Worm (Caenorhabditis elegans) whole organism, early embryonic: Measurements from ENCODE around the gene phy-4.
A peak's percentile ranks its signal among the peaks of the same experiment; 100 is the strongest.

Source experiments
- B0310.2 ChIP-seq: sonication (generic microtip); optimal IDR thresholded peaks from 2 replicates; lab custom pipeline; 2016; ENCODE audit warnings: mild to moderate bottlenecking, missing genetic modification characterization, missing compliant biosample characterization
- F13C5.2 ChIP-seq: sonication (generic microtip); optimal IDR thresholded peaks from 2 replicates; lab custom pipeline; 2017; ENCODE audit warnings: mild to moderate bottlenecking, missing genetic modification characterization, inconsistent platforms, missing compliant biosample characterization
- aly-1 ChIP-seq: sonication (generic microtip); optimal IDR thresholded peaks from 2 replicates; lab custom pipeline; 2016; ENCODE audit warnings: missing genetic modification characterization, missing compliant biosample characterization
- ama-1 ChIP-seq: fragments of 150-350 bp; optimal IDR thresholded peaks from 2 replicates; lab custom pipeline; 2014
- ceh-13 ChIP-seq: fragments of 200-800 bp; sonication (Bioruptor generic); optimal IDR thresholded peaks from 2 replicates; lab custom pipeline; 2018; ENCODE audit warnings: mild to moderate bottlenecking, missing genetic modification characterization, missing compliant biosample characterization
- ceh-36 ChIP-seq: sonication (generic microtip); optimal IDR thresholded peaks from 2 replicates; lab custom pipeline; 2016; ENCODE audit warnings: missing genetic modification characterization, inconsistent platforms, missing compliant biosample characterization
- ets-7 ChIP-seq: sonication (generic microtip); optimal IDR thresholded peaks from 2 replicates; lab custom pipeline; 2016; ENCODE audit warnings: missing genotype, missing genetic modification characterization, missing compliant biosample characterization
- flt-1 ChIP-seq: fragments of 200-800 bp; sonication (Bioruptor generic); IDR thresholded peaks from 2 replicates; pipeline ENCODE4 v1.3.6; 2022; ENCODE audit warnings: missing genetic modification characterization, missing compliant biosample characterization
- hmbx-1 ChIP-seq: sonication (generic microtip); optimal IDR thresholded peaks from 2 replicates; lab custom pipeline; 2016; ENCODE audit warnings: mild to moderate bottlenecking, missing genetic modification characterization, missing compliant biosample characterization
- hmg-4 ChIP-seq: fragments of 200-800 bp; sonication (Bioruptor generic); optimal IDR thresholded peaks from 2 replicates; lab custom pipeline; 2018; ENCODE audit warnings: mild to moderate bottlenecking, missing genetic modification characterization, missing compliant biosample characterization
- hnd-1 ChIP-seq: sonication (generic microtip); optimal IDR thresholded peaks from 2 replicates; lab custom pipeline; 2016; ENCODE audit warnings: missing genetic modification characterization, missing compliant biosample characterization
- pes-1 ChIP-seq: fragments of 200-800 bp; sonication (Bioruptor generic); IDR thresholded peaks from 2 replicates; pipeline ENCODE4 v1.3.6; 2022; ENCODE audit warnings: missing genetic modification reagents, missing genetic modification characterization, missing compliant biosample characterization
- scrt-1 ChIP-seq: fragments of 200-800 bp; sonication (Bioruptor generic); IDR thresholded peaks from 2 replicates; pipeline ENCODE4 v1.3.6; 2022; ENCODE audit warnings: missing genetic modification characterization, missing compliant biosample characterization
- sea-1 ChIP-seq: fragments of 200-800 bp; sonication (Bioruptor generic); conservative IDR thresholded peaks from 2 replicates; pipeline ENCODE4 v1.3.6; 2022; ENCODE audit warnings: missing genetic modification characterization, missing compliant biosample characterization
- tbx-11 ChIP-seq: fragments of 200-800 bp; sonication (Bioruptor generic); IDR thresholded peaks from 2 replicates; pipeline ENCODE4 v1.3.6; 2022; ENCODE audit warnings: missing genetic modification characterization, missing compliant biosample characterization
- tbx-37 ChIP-seq: fragments of 200-800 bp; sonication (Bioruptor generic); conservative IDR thresholded peaks from 2 replicates; pipeline ENCODE4 v1.3.6; 2022; ENCODE audit warnings: missing genetic modification reagents, missing genetic modification characterization, missing compliant biosample characterization
- tra-4 ChIP-seq: sonication (generic microtip); optimal IDR thresholded peaks from 2 replicates; lab custom pipeline; 2017; ENCODE audit warnings: missing genetic modification characterization, missing compliant biosample characterization

The phy-4 gene

DNA sequence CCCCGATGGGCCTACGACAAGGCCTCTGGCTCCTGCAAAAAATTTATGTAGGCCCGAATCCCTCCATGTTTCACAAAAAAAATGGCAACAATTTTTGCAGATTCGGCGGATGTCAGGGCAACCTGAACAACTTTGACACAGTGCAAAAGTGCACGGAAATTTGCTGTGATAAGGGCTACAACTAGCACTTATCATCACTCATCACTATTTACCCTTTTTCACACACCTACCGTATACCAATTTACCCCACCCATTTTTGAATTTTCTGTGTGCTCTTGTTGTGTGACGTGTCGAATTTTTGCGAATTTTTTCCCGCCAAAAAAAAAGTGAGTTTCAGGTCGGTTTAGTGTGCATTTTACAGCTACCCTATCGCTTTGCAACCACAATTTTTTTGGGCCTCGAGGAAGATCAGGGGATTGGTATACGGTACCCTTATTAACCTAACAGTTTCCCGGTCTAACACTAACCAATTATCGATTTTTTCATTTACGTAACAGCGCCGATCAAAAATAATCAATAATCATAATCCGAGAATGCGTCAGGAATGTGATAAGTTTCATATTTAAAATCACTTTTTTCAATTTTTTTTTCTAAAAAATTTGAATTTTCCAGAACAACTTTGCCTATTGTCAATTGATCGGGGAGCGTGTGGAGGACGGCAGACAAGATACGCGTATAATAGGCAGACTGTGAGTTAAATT lies 5.2 kb upstream of the phy-4 start:
- TF ChIP-seq ets-7 (tag; lab: Kevin White, UChicago) (no peak), tra-4 (no peak), B0310.2 (tag; lab: Kevin White, UChicago) (no peak), hmg-4 (GFP tag; lab: Kevin White, UChicago) (no peak), flt-1 (GFP tag; lab: Robert Waterston, UW) (no peak), hmbx-1 (no peak), tbx-37 (GFP tag; lab: Robert Waterston, UW) (no peak), tbx-11 (GFP tag; lab: Robert Waterston, UW) (no peak), hnd-1 (no peak), ceh-13 (GFP tag; lab: Kevin White, UChicago) (no peak)

ce11 chrV:19517611-19518360 lies 4.3 kb upstream of the phy-4 start:
- TF ChIP-seq ceh-36 (tag; lab: Kevin White, UChicago) = peak; percentile 82

DNA sequence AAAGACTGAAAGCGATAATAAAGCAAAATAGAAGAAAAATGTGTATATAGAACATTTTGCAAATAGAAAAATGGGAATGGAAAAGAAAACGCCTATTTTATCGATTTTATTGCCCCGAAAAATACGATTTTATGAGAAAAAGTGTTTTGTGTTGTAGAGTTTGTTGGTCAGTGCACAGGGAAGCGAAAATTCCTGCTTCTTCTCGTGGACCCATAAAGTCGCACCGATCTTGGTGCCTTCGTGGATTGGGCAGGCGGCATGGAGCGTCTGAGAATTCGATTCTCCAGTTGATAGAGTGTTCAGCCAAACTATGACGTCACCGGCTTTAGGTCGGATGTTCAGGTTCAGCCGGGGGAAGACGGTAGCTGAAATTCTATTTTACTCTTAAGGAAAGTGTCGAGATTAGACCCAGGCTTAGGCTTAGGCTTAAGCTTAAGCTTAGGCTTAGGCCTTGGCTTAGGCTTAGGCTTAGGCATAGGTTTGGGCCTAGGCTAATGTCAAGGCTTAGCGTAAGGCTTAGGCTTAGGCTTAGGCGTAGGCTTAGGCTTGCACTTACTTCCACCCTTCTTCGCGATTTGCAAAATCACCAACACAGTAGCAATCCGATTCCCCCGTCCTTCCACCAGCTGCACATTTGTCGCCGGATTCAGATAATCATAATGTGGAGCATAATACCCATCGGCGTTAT lies 1.0 kb downstream of the phy-4 start, which contains the start of gene Y43F8B.19:
Y43F8B.19 (minus strand) TSS at position 51 of the 688 bp plus-strand sequence.
- TF ChIP-seq ceh-36 (tag; lab: Kevin White, UChicago) (peak; percentile 63), B0310.2 (tag; lab: Kevin White, UChicago) (no peak)

DNA sequence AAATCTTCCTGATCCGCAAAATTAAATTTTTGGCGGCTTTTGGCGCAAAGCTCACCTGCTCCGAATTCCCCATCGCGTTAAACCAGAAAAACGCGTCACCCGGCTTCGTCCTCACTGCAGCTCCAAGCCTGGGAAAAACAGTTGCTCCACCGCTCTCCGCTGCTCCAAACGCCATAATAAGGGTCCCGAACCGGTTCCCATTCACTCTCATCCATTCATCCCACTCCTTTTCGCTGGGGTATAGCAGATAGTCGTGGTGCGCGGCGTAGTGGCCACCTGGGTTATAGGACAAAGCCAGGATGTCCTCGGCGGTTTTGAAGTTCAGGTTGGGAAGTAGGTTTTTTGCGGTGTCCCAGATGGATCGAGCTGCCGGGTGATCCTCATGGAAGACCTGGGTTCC lies 2.5 kb downstream of the phy-4 start:
- TF ChIP-seq aly-1 (tag; lab: Kevin White, UChicago) (no peak), tbx-37 (GFP tag; lab: Robert Waterston, UW) (no peak), ceh-36 (tag; lab: Kevin White, UChicago) (no peak), ceh-13 (GFP tag; lab: Kevin White, UChicago) (no peak), hmg-4 (GFP tag; lab: Kevin White, UChicago) (no peak), ets-7 (tag; lab: Kevin White, UChicago) (no peak), sea-1 (GFP tag; lab: Robert Waterston, UW) (no peak), flt-1 (GFP tag; lab: Robert Waterston, UW) (no peak), ama-1 (lab: Kevin White, UChicago) (no peak), scrt-1 (no peak), F13C5.2 (tag; lab: Kevin White, UChicago) (no peak), tbx-11 (GFP tag; lab: Robert Waterston, UW) (no peak)

DNA sequence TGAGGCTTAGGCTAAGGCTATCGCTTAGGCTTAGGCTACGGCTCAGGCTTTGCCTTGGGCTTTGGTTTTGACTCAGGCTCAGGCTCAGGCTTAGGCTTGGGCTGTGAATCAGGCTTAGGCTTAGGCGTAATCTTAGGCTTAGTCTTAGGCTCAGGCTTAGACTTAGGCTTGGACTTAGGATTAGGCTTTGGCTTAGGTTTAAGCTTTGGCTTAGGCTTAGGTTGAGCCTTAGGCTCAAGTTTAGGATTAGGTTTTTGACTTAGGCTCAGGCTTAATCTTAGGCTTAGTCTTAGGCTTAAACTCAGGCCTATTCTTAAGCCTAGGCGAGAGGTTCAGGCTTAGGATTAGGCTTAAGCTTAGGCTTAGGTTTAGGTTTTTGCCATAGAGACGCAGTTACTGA lies 3.1 kb downstream of the phy-4 start:
- TF ChIP-seq scrt-1 = no peak
- peak; percentile 87 for TF ChIP-seq ceh-36 (tag; lab: Kevin White, UChicago)

DNA sequence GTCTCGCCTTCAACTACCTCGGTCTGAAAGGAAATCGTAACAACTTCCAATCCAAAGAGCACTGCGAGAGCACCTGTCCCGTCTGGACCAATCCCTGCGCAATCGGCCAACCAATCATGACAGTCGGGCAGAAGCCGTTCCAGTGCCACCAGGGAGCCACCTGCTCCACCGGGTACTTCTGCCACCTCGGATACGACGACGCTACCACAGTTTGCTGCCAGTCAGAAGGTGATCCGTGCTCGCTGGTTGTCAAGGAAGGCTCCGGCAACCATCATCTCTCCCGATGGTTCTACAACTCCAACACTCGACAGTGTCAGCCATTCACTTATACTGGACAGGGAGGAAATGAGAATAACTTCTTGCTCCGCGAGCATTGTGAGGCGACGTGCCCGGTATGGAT lies 4.4 kb downstream of the phy-4 start:
- TF ChIP-seq F13C5.2 (tag; lab: Kevin White, UChicago) = no peak
- TF ChIP-seq flt-1 (GFP tag; lab: Robert Waterston, UW) = no peak
- no peak for TF ChIP-seq ceh-36 (tag; lab: Kevin White, UChicago)
- no peak for TF ChIP-seq B0310.2 (tag; lab: Kevin White, UChicago)
- TF ChIP-seq hnd-1 = no peak
- TF ChIP-seq hmg-4 (GFP tag; lab: Kevin White, UChicago) = no peak
- TF ChIP-seq ceh-13 (GFP tag; lab: Kevin White, UChicago) = no peak
- no peak for TF ChIP-seq ama-1 (lab: Kevin White, UChicago)
- no peak for TF ChIP-seq ets-7 (tag; lab: Kevin White, UChicago)
- TF ChIP-seq scrt-1 = no peak
- TF ChIP-seq aly-1 (tag; lab: Kevin White, UChicago) = no peak
- no peak for TF ChIP-seq tbx-37 (GFP tag; lab: Robert Waterston, UW)
- TF ChIP-seq pes-1 (GFP tag; lab: Robert Waterston, UW) = no peak
- TF ChIP-seq hmbx-1 = no peak
- no peak for TF ChIP-seq tbx-11 (GFP tag; lab: Robert Waterston, UW)
- TF ChIP-seq sea-1 (GFP tag; lab: Robert Waterston, UW) = no peak
- TF ChIP-seq tra-4 = no peak

DNA sequence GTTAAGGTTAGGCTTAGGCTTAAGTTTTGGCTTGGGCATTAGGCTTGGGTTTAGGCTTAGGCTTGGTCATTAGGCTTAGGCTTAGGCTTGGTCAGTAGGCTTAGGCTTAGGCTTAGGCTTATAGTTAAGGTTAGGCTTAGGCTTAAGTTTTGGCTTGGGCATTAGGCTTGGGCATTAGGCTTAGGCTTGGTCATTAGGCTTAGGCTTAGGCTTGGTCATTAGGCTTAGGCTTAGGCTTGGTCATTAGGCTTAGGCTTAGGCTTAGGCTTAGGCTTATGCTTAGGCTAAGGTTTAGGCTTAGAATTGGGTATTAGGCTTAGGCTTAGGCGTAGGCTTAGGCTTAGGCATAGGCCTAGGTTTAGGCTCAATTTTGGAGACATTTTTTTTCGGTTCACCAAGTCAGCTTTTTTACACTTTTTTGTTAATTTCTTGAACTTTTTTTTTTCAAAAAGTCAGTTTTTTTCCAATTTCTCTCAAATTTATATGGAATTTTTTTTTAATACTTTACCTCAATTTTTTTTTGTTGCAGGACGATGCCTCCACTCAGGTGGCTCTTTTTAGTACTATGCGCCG lies 10.8 kb downstream of the phy-4 start, which contains the start of gene Y43F8B.3:
Y43F8B.3 (plus strand) TSS at position 523 of the 573 bp plus-strand sequence.
- peak; percentile 72 for TF ChIP-seq ceh-36 (tag; lab: Kevin White, UChicago)
- no peak for TF ChIP-seq B0310.2 (tag; lab: Kevin White, UChicago)
- TF ChIP-seq sea-1 (GFP tag; lab: Robert Waterston, UW) = no peak
- no peak for TF ChIP-seq hnd-1
- TF ChIP-seq pes-1 (GFP tag; lab: Robert Waterston, UW) = no peak
- TF ChIP-seq flt-1 (GFP tag; lab: Robert Waterston, UW) = no peak
- TF ChIP-seq tra-4 = no peak
- TF ChIP-seq ceh-13 (GFP tag; lab: Kevin White, UChicago) = no peak
